Fruit fly (Drosophila melanogaster) whole organism, adult: ENCODE data around the gene Samuel.

Experiments used
- CG11617 ChIP-seq: fragments of 200-800 bp; sonication (Bioruptor generic); optimal IDR thresholded peaks from 2 replicates; lab custom pipeline; 2017; ENCODE audit warnings: mild to moderate bottlenecking, missing biosample characterization, missing genetic modification reagents, missing genetic modification characterization
- CG12768 ChIP-seq: fragments of 200-800 bp; sonication (Bioruptor generic); optimal IDR thresholded peaks from 2 replicates; lab custom pipeline; 2017; ENCODE audit warnings: missing biosample characterization, missing genetic modification characterization, mild to moderate bottlenecking, moderate library complexity, missing genetic modification reagents
- CG14711 ChIP-seq: fragments of 200-800 bp; sonication (Bioruptor generic); optimal IDR thresholded peaks from 2 replicates; lab custom pipeline; 2018; ENCODE audit warnings: missing biosample characterization, mild to moderate bottlenecking, missing genetic modification characterization, moderate library complexity
- CG1620 ChIP-seq: fragments of 200-800 bp; sonication (Bioruptor generic); optimal IDR thresholded peaks from 2 replicates; lab custom pipeline; 2016; ENCODE audit warnings: missing biosample characterization, missing genetic modification characterization
- CG33017 ChIP-seq: fragments of 200-800 bp; sonication (Bioruptor generic); optimal IDR thresholded peaks from 2 replicates; lab custom pipeline; 2018; ENCODE audit warnings: missing biosample characterization, mild to moderate bottlenecking, missing genetic modification characterization, moderate library complexity
- CG5204 ChIP-seq: fragments of 200-800 bp; sonication (Bioruptor generic); optimal IDR thresholded peaks from 2 replicates; lab custom pipeline; 2016; ENCODE audit warnings: missing biosample characterization, missing genetic modification characterization
- CG7045 ChIP-seq: fragments of 200-800 bp; sonication (Bioruptor generic); optimal IDR thresholded peaks from 2 replicates; lab custom pipeline; 2017; ENCODE audit warnings: missing biosample characterization, mild to moderate bottlenecking, missing genetic modification characterization
- CG7101 ChIP-seq: fragments of 200-800 bp; sonication (Bioruptor generic); optimal IDR thresholded peaks from 2 replicates; lab custom pipeline; 2018; ENCODE audit warnings: missing biosample characterization, mild to moderate bottlenecking, missing genetic modification characterization, moderate library complexity
- Clk ChIP-seq: fragments of 200-800 bp; sonication (Bioruptor generic); optimal IDR thresholded peaks from 2 replicates; lab custom pipeline; 2017; ENCODE audit warnings: missing biosample characterization, missing genetic modification characterization
- Crg-1 ChIP-seq: fragments of 200-800 bp; sonication (Bioruptor generic); optimal IDR thresholded peaks from 2 replicates; lab custom pipeline; 2016; ENCODE audit warnings: missing biosample characterization, missing genetic modification characterization
- Hr96 ChIP-seq: fragments of 200-800 bp; sonication (Bioruptor generic); optimal IDR thresholded peaks from 2 replicates; lab custom pipeline; 2016; ENCODE audit warnings: missing biosample characterization, missing genetic modification characterization
- Mnt ChIP-seq: fragments of 200-800 bp; sonication (Bioruptor generic); optimal IDR thresholded peaks from 2 replicates; lab custom pipeline; 2016; ENCODE audit warnings: missing biosample characterization, mild to moderate bottlenecking, missing genetic modification characterization
- bab1 ChIP-seq: fragments of 200-800 bp; sonication (Bioruptor generic); optimal IDR thresholded peaks from 3 replicates; lab custom pipeline; 2019; ENCODE audit warnings: missing biosample characterization, mild to moderate bottlenecking, missing genetic modification characterization, moderate library complexity
- cic ChIP-seq: fragments of 200-800 bp; sonication (Bioruptor generic); optimal IDR thresholded peaks from 2 replicates; lab custom pipeline; 2017; ENCODE audit warnings: missing biosample characterization, mild to moderate bottlenecking, missing genetic modification characterization, moderate library complexity
- cnc ChIP-seq, 2 experiments: fragments of >200 bp; optimal IDR thresholded peaks; 2 replicates each; lab custom pipeline; 2017
- kay ChIP-seq: fragments of 200-800 bp; sonication (Bioruptor generic); peaks from one replicate; lab custom pipeline; 2016; ENCODE audit warnings: missing biosample characterization, missing genetic modification characterization, borderline replicate concordance
- ovo ChIP-seq: fragments of 200-800 bp; sonication (Bioruptor generic); optimal IDR thresholded peaks from 2 replicates; lab custom pipeline; 2016; ENCODE audit warnings: missing biosample characterization, missing genetic modification characterization
- pad ChIP-seq: fragments of 200-800 bp; sonication (Bioruptor generic); optimal IDR thresholded peaks from 3 replicates; lab custom pipeline; 2017; ENCODE audit warnings: missing biosample characterization, missing genetic modification characterization, mild to moderate bottlenecking, moderate library complexity, missing genetic modification reagents
- tj ChIP-seq: fragments of 200-800 bp; sonication (Bioruptor generic); optimal IDR thresholded peaks from 3 replicates; lab custom pipeline; 2017; ENCODE audit warnings: missing biosample characterization, mild to moderate bottlenecking, missing genetic modification characterization, moderate library complexity
- toe ChIP-seq: fragments of 200-800 bp; sonication (Bioruptor generic); optimal IDR thresholded peaks from 2 replicates; lab custom pipeline; 2016; ENCODE audit warnings: missing biosample characterization, missing genetic modification characterization

The Samuel gene

DNA sequence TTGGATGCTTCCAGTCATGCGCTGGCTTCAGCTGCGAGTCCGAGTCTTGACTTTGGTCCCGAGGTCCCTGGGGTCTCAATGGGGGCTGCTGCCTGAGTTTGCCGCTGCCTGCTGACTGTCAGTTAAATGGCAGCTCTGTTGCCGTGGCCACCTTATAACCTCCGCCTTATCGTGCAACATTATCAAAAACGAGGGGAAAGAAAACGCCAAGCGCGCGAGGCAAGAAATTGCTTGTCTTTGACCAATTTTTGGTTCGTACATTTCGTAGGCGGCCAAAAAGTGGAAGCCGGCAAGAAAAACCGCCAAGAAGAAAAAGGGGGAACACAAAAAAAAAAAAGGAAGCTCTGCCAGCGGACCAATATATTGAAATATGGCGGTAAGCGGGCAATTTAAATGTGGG is 42.9 kb downstream of the Samuel start:
- TF ChIP-seq Clk (GFP tag; lab: Kevin White, UChicago) = no peak
- TF ChIP-seq cnc (optimal IDR thresholded peaks at IDR 0.05; lab: Kevin White, UChicago) = no peak
- no peak for TF ChIP-seq CG11617 (GFP tag; lab: Kevin White, UChicago)
- no peak for TF ChIP-seq Mnt (GFP tag; lab: Kevin White, UChicago)
- TF ChIP-seq tj = no peak
- no peak for TF ChIP-seq CG7045 (GFP tag; lab: Kevin White, UChicago)
- TF ChIP-seq CG12768 = no peak
- TF ChIP-seq CG5204 (GFP tag; lab: Kevin White, UChicago) = no peak
- TF ChIP-seq pad (GFP tag; lab: Kevin White, UChicago) = no peak
- TF ChIP-seq cic (GFP tag; lab: Kevin White, UChicago) = no peak
- no peak for TF ChIP-seq CG1620 (GFP tag; lab: Kevin White, UChicago)
- TF ChIP-seq bab1 (GFP tag; lab: Kevin White, UChicago) = no peak
- TF ChIP-seq Crg-1 (GFP tag; lab: Kevin White, UChicago) = no peak
- no peak for TF ChIP-seq kay (GFP tag; lab: Kevin White, UChicago)
- TF ChIP-seq CG7101 (tag; lab: Kevin White, UChicago) = no peak
- no peak for TF ChIP-seq CG14711
- no peak for TF ChIP-seq ovo (GFP tag; lab: Kevin White, UChicago)
- TF ChIP-seq toe (GFP tag; lab: Kevin White, UChicago) = no peak

DNA sequence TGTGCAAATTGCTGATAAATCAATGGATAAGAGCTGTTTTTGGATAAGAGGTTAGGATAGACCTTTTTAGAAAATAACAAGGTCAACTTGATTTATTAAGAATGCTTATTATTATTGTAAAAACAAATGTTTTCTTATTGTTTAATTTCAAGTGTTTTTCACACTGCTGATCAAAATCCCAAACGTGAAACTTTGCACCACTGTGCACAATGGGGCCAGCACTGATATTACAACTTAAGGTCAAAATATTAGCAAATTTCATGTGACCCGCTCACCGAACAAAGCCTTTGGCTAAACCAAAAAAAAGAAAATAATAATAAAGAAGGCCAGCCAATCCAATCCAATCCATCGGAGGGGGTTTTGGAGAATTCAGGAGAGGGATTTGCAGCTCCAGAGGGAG is 44.0 kb downstream of the Samuel start:
- no peak for TF ChIP-seq CG7045 (GFP tag; lab: Kevin White, UChicago)
- no peak for TF ChIP-seq ovo (GFP tag; lab: Kevin White, UChicago)
- no peak for TF ChIP-seq Crg-1 (GFP tag; lab: Kevin White, UChicago)
- no peak for TF ChIP-seq bab1 (GFP tag; lab: Kevin White, UChicago)
- no peak for TF ChIP-seq kay (GFP tag; lab: Kevin White, UChicago)
- no peak for TF ChIP-seq toe (GFP tag; lab: Kevin White, UChicago)
- TF ChIP-seq cic (GFP tag; lab: Kevin White, UChicago) = no peak
- no peak for TF ChIP-seq CG5204 (GFP tag; lab: Kevin White, UChicago)
- TF ChIP-seq CG14711 = no peak
- TF ChIP-seq CG11617 (GFP tag; lab: Kevin White, UChicago) = no peak
- TF ChIP-seq CG7101 (tag; lab: Kevin White, UChicago) = no peak
- TF ChIP-seq Mnt (GFP tag; lab: Kevin White, UChicago) = no peak
- TF ChIP-seq CG12768 = no peak
- TF ChIP-seq CG33017 (tag; lab: Kevin White, UChicago) = no peak
- no peak for TF ChIP-seq CG1620 (GFP tag; lab: Kevin White, UChicago)
- no peak for TF ChIP-seq tj
- no peak for TF ChIP-seq pad (GFP tag; lab: Kevin White, UChicago)

DNA sequence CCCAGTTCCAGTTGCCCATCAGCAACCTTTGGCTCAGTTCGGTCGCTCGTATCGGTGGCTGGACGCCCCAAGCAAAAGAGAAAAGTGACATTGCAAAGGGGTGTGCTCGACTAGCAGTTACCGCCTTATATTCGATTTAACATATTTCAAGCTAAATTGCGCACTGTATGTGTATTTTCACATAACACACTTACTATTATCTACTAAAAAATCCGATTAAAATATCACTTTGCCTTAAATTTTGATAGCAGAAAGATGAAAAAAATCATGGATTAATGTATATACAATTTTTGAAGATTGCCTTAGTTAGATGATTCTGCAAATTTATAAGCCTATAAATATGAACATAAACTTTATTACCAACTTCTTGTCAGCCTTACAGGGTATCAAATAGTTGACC is 45.2 kb downstream of the Samuel start:
- no peak for TF ChIP-seq CG1620 (GFP tag; lab: Kevin White, UChicago)
- no peak for TF ChIP-seq cnc (optimal IDR thresholded peaks at IDR 0.05; lab: Kevin White, UChicago)

dm6 chr2L:11016695-11017094 is 50.1 kb downstream of the Samuel start, which contains the start of gene CG14913:
TSS of gene CG14913 (plus strand) at chr2L:11016995.
- TF ChIP-seq Crg-1 (GFP tag; lab: Kevin White, UChicago) (no peak), toe (GFP tag; lab: Kevin White, UChicago) (no peak), CG1620 (GFP tag; lab: Kevin White, UChicago) (no peak), CG11617 (GFP tag; lab: Kevin White, UChicago) (no peak), Hr96 (no peak), kay (GFP tag; lab: Kevin White, UChicago) (no peak), CG7101 (tag; lab: Kevin White, UChicago) (no peak), tj (no peak), cic (GFP tag; lab: Kevin White, UChicago) (no peak), CG12768 (no peak), Mnt (GFP tag; lab: Kevin White, UChicago) (no peak), ovo (GFP tag; lab: Kevin White, UChicago) (no peak), CG33017 (tag; lab: Kevin White, UChicago) (no peak), bab1 (GFP tag; lab: Kevin White, UChicago) (no peak), pad (GFP tag; lab: Kevin White, UChicago) (no peak)

dm6 chr2L:11015320-11015719 is 51.5 kb downstream of the Samuel start, which contains the start of gene Acp32CD:
TSS of gene Acp32CD (plus strand) at chr2L:11015620.
- TF ChIP-seq Clk (GFP tag; lab: Kevin White, UChicago) (no peak), CG14711 (no peak)

DNA sequence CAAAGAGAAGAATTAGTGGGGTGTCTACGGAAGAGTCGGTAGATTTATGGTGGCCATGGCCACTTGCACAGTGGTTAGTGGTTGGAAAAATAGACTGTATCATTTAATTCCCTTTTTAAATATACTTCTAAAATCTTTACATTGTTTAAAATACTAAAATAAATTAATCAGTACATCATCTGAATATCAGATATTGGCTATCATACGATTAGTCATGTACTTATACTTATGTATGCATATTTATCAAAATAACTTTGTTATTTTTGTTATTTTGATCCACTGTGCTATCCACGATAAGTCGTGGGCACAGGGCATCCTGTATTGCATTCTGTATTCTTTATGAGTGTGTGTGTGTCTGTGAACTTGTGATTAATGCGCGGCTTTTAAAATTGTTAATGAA is 52.1 kb downstream of the Samuel start:
- no peak for TF ChIP-seq CG5204 (GFP tag; lab: Kevin White, UChicago)
- no peak for TF ChIP-seq Crg-1 (GFP tag; lab: Kevin White, UChicago)
- TF ChIP-seq CG12768 = no peak
- no peak for TF ChIP-seq toe (GFP tag; lab: Kevin White, UChicago)
- no peak for TF ChIP-seq bab1 (GFP tag; lab: Kevin White, UChicago)
- no peak for TF ChIP-seq CG33017 (tag; lab: Kevin White, UChicago)
- no peak for TF ChIP-seq Clk (GFP tag; lab: Kevin White, UChicago)
- no peak for TF ChIP-seq CG14711
